Worm (Caenorhabditis elegans) whole organism, L1 larva: Measurements from ENCODE around the gene fozi-1.

Source experiments
- ama-1 ChIP-seq: fragments of 150-350 bp; optimal IDR thresholded peaks from 2 replicates; lab custom pipeline; 2014
- ces-1 ChIP-seq: fragments of 150-350 bp; optimal IDR thresholded peaks from 2 replicates; lab custom pipeline; 2014; ENCODE audit warnings: missing biosample characterization, missing genetic modification reagents, missing genetic modification characterization
- jun-1 ChIP-seq: fragments of 150-350 bp; optimal IDR thresholded peaks from 2 replicates; lab custom pipeline; 2014; ENCODE audit warnings: missing biosample characterization, missing genetic modification reagents, missing genetic modification characterization
- lin-15B ChIP-seq: fragments of 150-350 bp; sonication (generic microtip); optimal IDR thresholded peaks from 3 replicates; lab custom pipeline; 2014; ENCODE audit warnings: missing biosample characterization, missing genetic modification characterization
- mep-1 ChIP-seq: fragments of 150-350 bp; optimal IDR thresholded peaks from 2 replicates; lab custom pipeline; 2014; ENCODE audit warnings: missing biosample characterization, missing genetic modification characterization
- unc-62 ChIP-seq: fragments of 150-350 bp; optimal IDR thresholded peaks from 2 replicates; lab custom pipeline; 2014; ENCODE audit warnings: missing biosample characterization, missing genetic modification reagents, missing genetic modification characterization

- TF ChIP-seq unc-62 (GFP tag; lab: Kevin White, UChicago) = no peak
- no peak for TF ChIP-seq mep-1
- TF ChIP-seq jun-1 (tag; lab: Kevin White, UChicago) = peak; percentile 24
- no peak for TF ChIP-seq ces-1 (GFP tag; lab: Kevin White, UChicago)
- TF ChIP-seq ama-1 (lab: Kevin White, UChicago) = no peak
- no peak for TF ChIP-seq lin-15B (tag; lab: Kevin White, UChicago)
Measured at ce11 chrIII:9289815-9290214, 8.2 kb downstream of the fozi-1 start.
